Worm (Caenorhabditis elegans): Measurements from ENCODE around the gene F39C12.1.

The F39C12.1 gene

DNA sequence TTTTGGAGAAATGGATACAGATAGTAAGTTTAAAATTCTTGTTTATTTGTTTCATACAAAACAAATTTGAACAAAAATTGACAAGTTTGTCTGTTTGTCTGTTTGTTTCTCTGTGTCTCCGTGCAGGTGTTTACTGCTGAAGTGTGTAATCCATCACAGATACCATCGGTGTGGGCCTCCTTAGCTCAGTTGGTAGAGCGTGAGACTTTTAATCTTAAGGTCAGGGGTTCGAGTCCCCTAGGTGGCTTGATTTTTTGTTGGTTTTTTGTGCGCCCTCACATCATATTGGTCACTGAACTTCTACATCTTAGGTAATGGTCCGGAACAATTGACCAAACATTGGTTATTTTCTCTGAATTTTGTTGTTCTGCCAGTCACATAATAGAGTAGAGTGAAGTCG, 64.0 kb downstream of the F39C12.1 start (continued):
- peak; percentile 18 to 22 for TF ChIP-seq let-607 (tag; optimal IDR thresholded peaks at IDR 0.05)
- TF ChIP-seq akir-1 (GFP tag; optimal IDR thresholded peaks at IDR 0.05): no peak
- TF ChIP-seq hrde-1 (tag; optimal IDR thresholded peaks at IDR 0.05; ENCODE audit: borderline replicate concordance): peak; percentile 29
- TF ChIP-seq snpc-3.4 (tag; optimal IDR thresholded peaks at IDR 0.05): peak; percentile 63
- TF ChIP-seq nhr-27 (tag; optimal IDR thresholded peaks at IDR 0.05): no peak
- peak; percentile 87 for TF ChIP-seq sptf-2 (GFP tag; optimal IDR thresholded peaks at IDR 0.05)
- TF ChIP-seq unc-62 (GFP tag; optimal IDR thresholded peaks at IDR 0.05): no peak
- TF ChIP-seq Y79H2A.3 (GFP tag; conservative IDR thresholded peaks at IDR 0.05): no peak
- TF ChIP-seq ztf-26 (tag; optimal IDR thresholded peaks at IDR 0.05): peak; percentile 30
- peak; percentile 61 for TF ChIP-seq T07F8.4 (tag; optimal IDR thresholded peaks at IDR 0.05)
- no peak for TF ChIP-seq nfya-2 (GFP tag; IDR thresholded peaks at IDR 0.05)
- peak; percentile 8 for TF ChIP-seq lin-40 (tag; optimal IDR thresholded peaks at IDR 0.05)
- TF ChIP-seq somi-1 (GFP tag; optimal IDR thresholded peaks at IDR 0.05): peak; percentile 31
- TF ChIP-seq F39B2.1 (GFP tag; IDR thresholded peaks at IDR 0.05): no peak
- TF ChIP-seq ZK185.1 (tag; optimal IDR thresholded peaks at IDR 0.05; ENCODE audit: poor library complexity, severe bottlenecking): peak; percentile 87
- peak; percentile 64 for TF ChIP-seq madf-10 (tag; optimal IDR thresholded peaks at IDR 0.05)
- no peak for TF ChIP-seq Y95B8A.8 (GFP tag; IDR thresholded peaks at IDR 0.05)
- no peak for TF ChIP-seq ceh-91 (GFP tag; IDR thresholded peaks at IDR 0.05)
- no peak for TF ChIP-seq sea-2 (GFP tag; IDR thresholded peaks at IDR 0.05)
- TF ChIP-seq T26A5.8 (tag; optimal IDR thresholded peaks at IDR 0.05): no peak
- TF ChIP-seq zfh-2 (GFP tag; conservative IDR thresholded peaks at IDR 0.05): no peak
- TF ChIP-seq die-1 (tag; optimal IDR thresholded peaks at IDR 0.05): peak; percentile 93
- peak; percentile 88 for TF ChIP-seq pbrm-1 (GFP tag; IDR thresholded peaks at IDR 0.05)
- 0 out of 2 replicates have a peak, but pooled peaks have one; percentile 45 for TF ChIP-seq ztf-6 (GFP tag; IDR thresholded peaks at IDR 0.05)
- TF ChIP-seq snpc-1.3 (tag; optimal IDR thresholded peaks at IDR 0.05; ENCODE audit: insufficient read depth): peak; percentile 62
- TF ChIP-seq C17E4.6 (GFP tag; IDR thresholded peaks at IDR 0.05): 0 out of 2 replicates have a peak, but pooled peaks have one; percentile 31
- TF ChIP-seq madf-3 (GFP tag; IDR thresholded peaks at IDR 0.05): no peak
- TF ChIP-seq xnd-1 (tag; optimal IDR thresholded peaks at IDR 0.05): no peak
- peak; percentile 40 for TF ChIP-seq repo-1 (tag; optimal IDR thresholded peaks at IDR 0.05)

DNA sequence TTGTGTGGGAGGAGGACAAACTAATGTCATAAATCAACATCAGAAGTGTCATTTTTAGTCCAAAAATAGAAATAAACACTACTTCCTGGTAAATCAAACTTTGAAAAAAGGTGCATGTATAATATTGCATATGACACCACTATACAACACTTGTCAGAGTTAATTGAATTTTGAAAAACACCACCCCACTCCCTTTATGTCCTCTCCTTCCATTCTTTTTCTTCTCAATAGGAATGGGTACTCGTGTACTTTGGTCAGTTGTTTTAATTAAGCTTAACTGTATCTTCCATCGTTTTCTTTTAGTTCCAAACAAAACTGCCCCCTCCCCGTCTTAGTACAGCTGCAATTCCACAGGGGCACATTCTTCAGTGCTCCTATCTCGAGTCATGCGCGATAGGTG, 65.5 kb downstream of the F39C12.1 start:
- TF ChIP-seq atf-7 (tag; optimal IDR thresholded peaks at IDR 0.05): no peak
